Worm (Caenorhabditis elegans): Measurements from ENCODE around the gene T26C11.9.
A peak's percentile ranks its signal among the peaks of the same experiment; 100 is the strongest.

Gene T26C11.9

ce11 chrX:1870991-1871390, 17.3 kb upstream of the T26C11.9 start:
- peak; percentile 11 for TF ChIP-seq rnt-1 (tag; optimal IDR thresholded peaks at IDR 0.05)
- no peak for TF ChIP-seq nhr-237 (tag; optimal IDR thresholded peaks at IDR 0.05)
- peak in 1 of 2 experiments; percentile 81 for TF ChIP-seq lsy-2 (tag; optimal IDR thresholded peaks at IDR 0.05)
- TF ChIP-seq xbp-1 (tag; optimal IDR thresholded peaks at IDR 0.05): peak; percentile 26
- peak; percentile 29 for TF ChIP-seq skn-1 (tag; optimal IDR thresholded peaks at IDR 0.05)
- TF ChIP-seq lin-14 (GFP tag; optimal IDR thresholded peaks at IDR 0.05): peak; percentile 30

- TF ChIP-seq lin-39 (tag; optimal IDR thresholded peaks at IDR 0.05) (no peak), nhr-28 (tag; optimal IDR thresholded peaks at IDR 0.05) (no peak), nhr-76 (tag; optimal IDR thresholded peaks at IDR 0.05) (no peak), unc-62 (GFP tag; optimal IDR thresholded peaks at IDR 0.05) (no peak), F16B12.6 (tag; optimal IDR thresholded peaks at IDR 0.05) (no peak), ama-1 (optimal IDR thresholded peaks at IDR 0.05) (no peak), efl-1 (optimal IDR thresholded peaks at IDR 0.05) (no peak), efl-1 (GFP tag; optimal IDR thresholded peaks at IDR 0.05 in 1 of 2) (no peak), nhr-237 (tag; optimal IDR thresholded peaks at IDR 0.05) (no peak), nhr-47 (tag; optimal IDR thresholded peaks at IDR 0.05) (no peak), Y116A8C.19 (tag; optimal IDR thresholded peaks at IDR 0.05; ENCODE audit: borderline replicate concordance) (no peak), fkh-8 (tag; optimal IDR thresholded peaks at IDR 0.05) (no peak), lsy-2 (tag; optimal IDR thresholded peaks at IDR 0.05) (no peak), pax-3 (tag; optimal IDR thresholded peaks at IDR 0.05) (no peak)
These were observed 11.3 kb upstream of the T26C11.9 start, which contains the start of gene tbx-41 for ce11 chrX:1864946-1865345. TSS of gene tbx-41 (plus strand) at chrX:1865246.

ce11 chrX:1860422-1860821, 6.8 kb upstream of the T26C11.9 start, which contains the start of gene T26C11.8:
TSS of gene T26C11.8 (plus strand) at chrX:1860722.
- no peak for TF ChIP-seq nhr-71 (tag; optimal IDR thresholded peaks at IDR 0.05)
- no peak for TF ChIP-seq lsy-2 (tag; optimal IDR thresholded peaks at IDR 0.05)
- TF ChIP-seq unc-86 (tag; optimal IDR thresholded peaks at IDR 0.05): no peak
- TF ChIP-seq hlh-4 (tag; optimal IDR thresholded peaks at IDR 0.05): no peak
- TF ChIP-seq nhr-12 (tag; optimal IDR thresholded peaks at IDR 0.05): no peak

ce11 chrX:1858616-1859015, 5.0 kb upstream of the T26C11.9 start:
- TF ChIP-seq ceh-63 (GFP tag; optimal IDR thresholded peaks at IDR 0.05) (no peak), jun-1 (tag; optimal IDR thresholded peaks at IDR 0.05) (peak; percentile 50), ces-1 (GFP tag; optimal IDR thresholded peaks at IDR 0.05) (no peak), unc-62 (GFP tag; optimal IDR thresholded peaks at IDR 0.05) (no peak), nhr-47 (tag; optimal IDR thresholded peaks at IDR 0.05) (peak; percentile 79), lin-15B (tag; optimal IDR thresholded peaks at IDR 0.05) (no peak), tlp-1 (tag; optimal IDR thresholded peaks at IDR 0.05) (no peak), elt-2 (tag; optimal IDR thresholded peaks at IDR 0.05) (peak; percentile 15), blmp-1 (tag; optimal IDR thresholded peaks at IDR 0.05) (no peak), unc-30 (tag; optimal IDR thresholded peaks at IDR 0.05) (no peak), nhr-19 (GFP tag; conservative IDR thresholded peaks at IDR 0.05) (peak; percentile 73), mef-2 (tag; optimal IDR thresholded peaks at IDR 0.05) (no peak), zag-1 (tag; optimal IDR thresholded peaks at IDR 0.05) (no peak), dsc-1 (tag; optimal IDR thresholded peaks at IDR 0.05) (peak; percentile 69), hlh-4 (tag; optimal IDR thresholded peaks at IDR 0.05) (no peak), pax-3 (tag; optimal IDR thresholded peaks at IDR 0.05) (peak; percentile 33), ceh-82 (tag; optimal IDR thresholded peaks at IDR 0.05) (peak in 2 of 3 experiments; percentile 52 to 55), fos-1 (tag; optimal IDR thresholded peaks at IDR 0.05) (peak; percentile 5), ztf-4 (tag; optimal IDR thresholded peaks at IDR 0.05) (no peak), sup-37 (GFP tag; optimal IDR thresholded peaks at IDR 0.05) (no peak), nhr-20 (tag; optimal IDR thresholded peaks at IDR 0.05) (peak; percentile 66), isw-1 (GFP tag; IDR thresholded peaks at IDR 0.05) (peak; percentile 10; the same call in 1 of the 2 replicates), snpc-4 (tag; optimal IDR thresholded peaks at IDR 0.05) (no peak), ceh-88 (GFP tag; IDR thresholded peaks at IDR 0.05) (no peak; the same call in 1 of the 2 replicates), ceh-90 (tag; optimal IDR thresholded peaks at IDR 0.05) (no peak), aha-1 (tag; optimal IDR thresholded peaks at IDR 0.05) (no peak), lsy-2 (tag; optimal IDR thresholded peaks at IDR 0.05) (peak; percentile 41 to 45), snu-23 (GFP tag; optimal IDR thresholded peaks at IDR 0.05) (peak; percentile 84), irx-1 (tag; optimal IDR thresholded peaks at IDR 0.05) (peak; percentile 43), sox-4 (tag; optimal IDR thresholded peaks at IDR 0.05) (no peak), nhr-71 (tag; optimal IDR thresholded peaks at IDR 0.05) (no peak), elt-3 (tag; optimal IDR thresholded peaks at IDR 0.05) (peak in 2 of 6 experiments; percentile 6 to 12), nhr-237 (tag; optimal IDR thresholded peaks at IDR 0.05) (no peak), xbp-1 (tag; optimal IDR thresholded peaks at IDR 0.05) (peak; percentile 57)
